Fruit fly (Drosophila melanogaster): ENCODE measurements around the gene bur.
A peak's percentile ranks its signal among the peaks of the same experiment; 100 is the strongest.

Gene bur

dm6 chr2L:21179615-21180031 is at the start of gene bur, which contains the start of gene Mcm10:
Gene bur (minus strand): TSS chr2L:21179683.
Gene Mcm10 (plus strand): TSS chr2L:21179933.
- TF ChIP-seq EcR (GFP tag; optimal IDR thresholded peaks at IDR 0.05) (no peak), CG34367 (tag; optimal IDR thresholded peaks at IDR 0.05) (no peak), Snoo (tag; optimal IDR thresholded peaks at IDR 0.05) (no peak), CG8301 (tag; optimal IDR thresholded peaks at IDR 0.05) (no peak), CG13204 (GFP tag; optimal IDR thresholded peaks at IDR 0.05) (no peak), fd96Ca (GFP tag; IDR thresholded peaks at IDR 0.05) (no peak), CG9948 (tag; optimal IDR thresholded peaks at IDR 0.05) (no peak), Pif1B (GFP tag; optimal IDR thresholded peaks at IDR 0.05) (no peak), CG32121 (GFP tag; IDR thresholded peaks at IDR 0.05) (no peak), CG4496 (GFP tag; IDR thresholded peaks at IDR 0.05) (no peak), rn (GFP tag; IDR thresholded peaks at IDR 0.05) (no peak), Ets98B (GFP tag; IDR thresholded peaks at IDR 0.05) (no peak), gl (tag; optimal IDR thresholded peaks at IDR 0.05) (no peak), D1 (tag; optimal IDR thresholded peaks at IDR 0.05) (no peak), CG14655 (GFP tag; optimal IDR thresholded peaks at IDR 0.05) (no peak), CG8159 (tag; optimal IDR thresholded peaks at IDR 0.05) (no peak), CG12605 (GFP tag; IDR thresholded peaks at IDR 0.05) (no peak), CG10348 (GFP tag; IDR thresholded peaks at IDR 0.05) (no peak), Pif1A (GFP tag; optimal IDR thresholded peaks at IDR 0.05) (no peak), CG15710 (tag; optimal IDR thresholded peaks at IDR 0.05) (no peak)

dm6 chr2L:21221778-21222177 is 42.3 kb upstream of the bur start:
- no peak for TF ChIP-seq EcR (GFP tag; optimal IDR thresholded peaks at IDR 0.05)
- no peak for TF ChIP-seq Ets98B (GFP tag; IDR thresholded peaks at IDR 0.05)
- no peak for TF ChIP-seq CG32121 (GFP tag; IDR thresholded peaks at IDR 0.05)
- no peak for TF ChIP-seq CG10348 (GFP tag; IDR thresholded peaks at IDR 0.05)
- TF ChIP-seq CG4496 (GFP tag; IDR thresholded peaks at IDR 0.05) = no peak
- no peak for TF ChIP-seq Pif1A (GFP tag; optimal IDR thresholded peaks at IDR 0.05)
- TF ChIP-seq CG15710 (tag; optimal IDR thresholded peaks at IDR 0.05) = no peak
- no peak for TF ChIP-seq rn (GFP tag; IDR thresholded peaks at IDR 0.05)
- TF ChIP-seq Pif1B (GFP tag; optimal IDR thresholded peaks at IDR 0.05) = no peak

dm6 chr2L:21221114-21221578 is 41.7 kb upstream of the bur start, which contains the start of gene CG8677:
Gene CG8677 (plus strand): TSS chr2L:21221312.
- TF ChIP-seq CG9948 (tag; optimal IDR thresholded peaks at IDR 0.05) (no peak), CG4496 (GFP tag; IDR thresholded peaks at IDR 0.05) (peak; percentile 18; the same call in 1 of the 3 replicates)

- TF ChIP-seq EcR (GFP tag; optimal IDR thresholded peaks at IDR 0.05) (no peak), CG8159 (tag; optimal IDR thresholded peaks at IDR 0.05) (no peak), CG12605 (GFP tag; IDR thresholded peaks at IDR 0.05) (no peak), CG32121 (GFP tag; IDR thresholded peaks at IDR 0.05) (no peak), Ets98B (GFP tag; IDR thresholded peaks at IDR 0.05) (no peak), CG8301 (tag; optimal IDR thresholded peaks at IDR 0.05) (no peak), CG9948 (tag; optimal IDR thresholded peaks at IDR 0.05) (no peak), CG4496 (GFP tag; IDR thresholded peaks at IDR 0.05) (no peak), D1 (tag; optimal IDR thresholded peaks at IDR 0.05) (no peak), Pif1B (GFP tag; optimal IDR thresholded peaks at IDR 0.05) (no peak), CG14655 (GFP tag; optimal IDR thresholded peaks at IDR 0.05) (no peak), Pif1A (GFP tag; optimal IDR thresholded peaks at IDR 0.05) (no peak), CG10348 (GFP tag; IDR thresholded peaks at IDR 0.05) (no peak), CG13204 (GFP tag; optimal IDR thresholded peaks at IDR 0.05) (no peak)
Observed at dm6 chr2L:21220396-21220795, 40.9 kb upstream of the bur start, which contains the start of gene Atg18b. Gene Atg18b (minus strand): TSS chr2L:21220572.

dm6 chr2L:21219640-21220085 is 40.2 kb upstream of the bur start:
- TF ChIP-seq gl (tag; optimal IDR thresholded peaks at IDR 0.05) = peak; percentile 39
- TF ChIP-seq CG17806 (tag; optimal IDR thresholded peaks at IDR 0.05) = peak; percentile 4
- no peak for TF ChIP-seq CG8159 (tag; optimal IDR thresholded peaks at IDR 0.05)
- TF ChIP-seq Ets98B (GFP tag; IDR thresholded peaks at IDR 0.05) = 0 out of 2 replicates have a peak, but pooled peaks have one; percentile 33
- TF ChIP-seq CG4496 (GFP tag; IDR thresholded peaks at IDR 0.05) = 0 out of 3 replicates have a peak, but pooled peaks have one; percentile 40
- TF ChIP-seq CG32121 (GFP tag; IDR thresholded peaks at IDR 0.05) = peak; percentile 30; the same call in 1 of the 2 replicates
- peak; percentile 48 for TF ChIP-seq EcR (GFP tag; optimal IDR thresholded peaks at IDR 0.05)
- no peak for TF ChIP-seq CG34367 (tag; optimal IDR thresholded peaks at IDR 0.05)
- TF ChIP-seq fd96Ca (GFP tag; IDR thresholded peaks at IDR 0.05) = 0 out of 3 replicates have a peak, but pooled peaks have one; percentile 69

dm6 chr2L:21218912-21219246 is 39.4 kb upstream of the bur start:
- TF ChIP-seq CG13204 (GFP tag; optimal IDR thresholded peaks at IDR 0.05) = no peak

- TF ChIP-seq CG14655 (GFP tag; optimal IDR thresholded peaks at IDR 0.05) (no peak), EcR (GFP tag; optimal IDR thresholded peaks at IDR 0.05) (peak; percentile 15), D1 (tag; optimal IDR thresholded peaks at IDR 0.05) (no peak), Pif1B (GFP tag; optimal IDR thresholded peaks at IDR 0.05) (no peak), fd96Ca (GFP tag; IDR thresholded peaks at IDR 0.05) (0 out of 3 replicates have a peak, but pooled peaks have one; percentile 22)
Observed at dm6 chr2L:21218240-21218911, 38.9 kb upstream of the bur start, which contains the start of gene CG8679. Gene CG8679 (minus strand): TSS chr2L:21218544.
